Fruit fly (Drosophila melanogaster): ENCODE results near the gene Galphaf.

dm6 chr3L:16666429-16667005 lies 1.2 kb downstream of the Galphaf start:
- TF ChIP-seq Hr39 (GFP tag; optimal IDR thresholded peaks at IDR 0.05), result no peak
- no peak for TF ChIP-seq dac (GFP tag; optimal IDR thresholded peaks at IDR 0.05)
- TF ChIP-seq Smox (GFP tag; optimal IDR thresholded peaks at IDR 0.05), result no peak
- no peak for TF ChIP-seq Eip93F (GFP tag; optimal IDR thresholded peaks at IDR 0.05)
- TF ChIP-seq CG4318 (GFP tag; optimal IDR thresholded peaks at IDR 0.05), result no peak
- no peak for TF ChIP-seq Sox14 (GFP tag; optimal IDR thresholded peaks at IDR 0.05)
- TF ChIP-seq CG7368 (GFP tag; optimal IDR thresholded peaks at IDR 0.05), result no peak
- TF ChIP-seq fkh (GFP tag; optimal IDR thresholded peaks at IDR 0.05), result no peak
- TF ChIP-seq CG8319 (GFP tag; optimal IDR thresholded peaks at IDR 0.05), result no peak
- TF ChIP-seq lz (GFP tag; optimal IDR thresholded peaks at IDR 0.05), result no peak
- no peak for TF ChIP-seq CG6808 (GFP tag; optimal IDR thresholded peaks at IDR 0.05)
- no peak for TF ChIP-seq dsx (GFP tag; optimal IDR thresholded peaks at IDR 0.05; ENCODE audit: poor library complexity, severe bottlenecking)
- TF ChIP-seq CG8119 (GFP tag; IDR thresholded peaks at IDR 0.05), result no peak

All from whole organism, prepupa.